Fruit fly (Drosophila melanogaster) whole organism, prepupa: ENCODE data around the gene CG6409.

Experiments used
- CG10631 ChIP-seq: fragments of 200-800 bp; sonication (Bioruptor generic); optimal IDR thresholded peaks from 2 replicates; lab custom pipeline; 2016; ENCODE audit warnings: missing biosample characterization, missing genetic modification characterization
- CG10669 ChIP-seq: fragments of 200-800 bp; sonication (Bioruptor generic); optimal IDR thresholded peaks from 3 replicates; lab custom pipeline; 2018; ENCODE audit warnings: missing biosample characterization, mild to moderate bottlenecking, missing genetic modification characterization, moderate library complexity
- CG11762 ChIP-seq: fragments of 200-800 bp; sonication (Bioruptor generic); optimal IDR thresholded peaks from 3 replicates; lab custom pipeline; 2016; ENCODE audit warnings: missing biosample characterization, missing genetic modification characterization; ENCODE audit not compliant: insufficient read depth
- CG11902 ChIP-seq: fragments of 200-800 bp; sonication (Bioruptor generic); optimal IDR thresholded peaks from 3 replicates; lab custom pipeline; 2016; ENCODE audit warnings: missing biosample characterization, missing genetic modification characterization
- CG1621 ChIP-seq: fragments of 200-800 bp; sonication (Bioruptor generic); optimal IDR thresholded peaks from 3 replicates; lab custom pipeline; 2018; ENCODE audit warnings: missing biosample characterization, mild to moderate bottlenecking, missing genetic modification characterization
- CG3032 ChIP-seq: fragments of 200-800 bp; optimal IDR thresholded peaks from 2 replicates; lab custom pipeline; 2019; ENCODE audit warnings: missing biosample characterization, mild to moderate bottlenecking, missing genetic modification characterization, moderate library complexity
- CG34406 ChIP-seq: fragments of 200-800 bp; sonication (Bioruptor generic); optimal IDR thresholded peaks from 3 replicates; lab custom pipeline; 2016; ENCODE audit warnings: missing biosample characterization, missing genetic modification characterization
- CG4318 ChIP-seq: fragments of 200-800 bp; sonication (Bioruptor generic); optimal IDR thresholded peaks from 3 replicates; lab custom pipeline; 2017; ENCODE audit warnings: missing biosample characterization, mild to moderate bottlenecking, missing genetic modification characterization
- CG6163 ChIP-seq: fragments of 200-800 bp; sonication (Bioruptor generic); IDR thresholded peaks from 3 replicates; pipeline ENCODE4 v1.3.6; 2022; ENCODE audit warnings: missing biosample characterization, missing genetic modification characterization
- CG6276 ChIP-seq: fragments of 200-800 bp; sonication (Bioruptor generic); optimal IDR thresholded peaks from 2 replicates; lab custom pipeline; 2017; ENCODE audit warnings: missing biosample characterization, mild to moderate bottlenecking, missing genetic modification characterization
- CG6854 ChIP-seq: fragments of 200-800 bp; sonication (Bioruptor generic); optimal IDR thresholded peaks from 2 replicates; lab custom pipeline; 2017; ENCODE audit warnings: missing biosample characterization, mild to moderate bottlenecking, missing genetic modification characterization
- CG8119 ChIP-seq: fragments of 200-800 bp; sonication (Bioruptor generic); IDR thresholded peaks from 3 replicates; pipeline ENCODE4 v1.3.6; 2022; ENCODE audit warnings: missing biosample characterization, missing genetic modification characterization
- CG8319 ChIP-seq: fragments of 200-800 bp; sonication (Bioruptor generic); optimal IDR thresholded peaks from 3 replicates; lab custom pipeline; 2016; ENCODE audit warnings: missing biosample characterization, missing genetic modification characterization
- CG8632 ChIP-seq: fragments of 200-800 bp; sonication (Bioruptor generic); optimal IDR thresholded peaks from 3 replicates; lab custom pipeline; 2016; ENCODE audit warnings: missing biosample characterization, missing genetic modification characterization
- Eip75B ChIP-seq: fragments of 200-800 bp; sonication (Bioruptor generic); optimal IDR thresholded peaks from 3 replicates; lab custom pipeline; 2016; ENCODE audit warnings: missing biosample characterization, missing genetic modification characterization
- Eip78C ChIP-seq: fragments of 200-800 bp; sonication (Bioruptor generic); peaks from one replicate; lab custom pipeline; 2016; ENCODE audit warnings: missing biosample characterization, missing genetic modification characterization
- Eip93F ChIP-seq: fragments of 200-800 bp; sonication (Bioruptor generic); optimal IDR thresholded peaks from 2 replicates; lab custom pipeline; 2016; ENCODE audit warnings: missing biosample characterization, mild to moderate bottlenecking, missing genetic modification characterization
- Ets21C ChIP-seq: fragments of 200-800 bp; sonication (Bioruptor generic); optimal IDR thresholded peaks from 3 replicates; lab custom pipeline; 2016; ENCODE audit warnings: missing biosample characterization, missing genetic modification characterization
- Ets96B ChIP-seq: fragments of 200-800 bp; optimal IDR thresholded peaks from 2 replicates; lab custom pipeline; 2019; ENCODE audit warnings: missing biosample characterization, mild to moderate bottlenecking, missing genetic modification characterization, moderate library complexity
- Gug ChIP-seq: fragments of 200-800 bp; sonication (Bioruptor generic); IDR thresholded peaks from 2 replicates; pipeline ENCODE4 v1.3.6; 2022; ENCODE audit warnings: missing biosample characterization, missing genetic modification characterization
- Hr38 ChIP-seq: sonication (Bioruptor generic); optimal IDR thresholded peaks from 2 replicates; lab custom pipeline; 2016; ENCODE audit warnings: missing biosample characterization, missing genetic modification characterization
- Met ChIP-seq: fragments of 200-800 bp; sonication (Bioruptor generic); optimal IDR thresholded peaks from 3 replicates; lab custom pipeline; 2016; ENCODE audit warnings: missing biosample characterization, missing genetic modification characterization
- Smox ChIP-seq: fragments of 200-800 bp; sonication (Bioruptor generic); optimal IDR thresholded peaks from 3 replicates; lab custom pipeline; 2016; ENCODE audit warnings: missing biosample characterization, missing genetic modification characterization
- Sox102F ChIP-seq: fragments of 200-800 bp; sonication (Bioruptor generic); optimal IDR thresholded peaks from 2 replicates; lab custom pipeline; 2016; ENCODE audit warnings: missing biosample characterization, mild to moderate bottlenecking, missing genetic modification characterization
- Sox14 ChIP-seq: fragments of 200-800 bp; sonication (Bioruptor generic); optimal IDR thresholded peaks from 3 replicates; lab custom pipeline; 2016; ENCODE audit warnings: missing biosample characterization, missing genetic modification characterization
- acj6 ChIP-seq: fragments of 200-800 bp; sonication (Bioruptor generic); optimal IDR thresholded peaks from 3 replicates; lab custom pipeline; 2016; ENCODE audit warnings: missing biosample characterization, missing genetic modification characterization
- dsx ChIP-seq: fragments of 200-800 bp; optimal IDR thresholded peaks from 3 replicates; lab custom pipeline; 2019; ENCODE audit warnings: missing biosample characterization, mild to moderate bottlenecking, missing genetic modification characterization, moderate library complexity; ENCODE audit not compliant: poor library complexity, severe bottlenecking
- eg ChIP-seq: fragments of 200-800 bp; sonication (Bioruptor generic); IDR thresholded peaks from 3 replicates; pipeline ENCODE4 v1.3.6; 2022; ENCODE audit warnings: missing biosample characterization, missing genetic modification characterization
- fd59A ChIP-seq: fragments of 200-800 bp; sonication (Bioruptor generic); optimal IDR thresholded peaks from 2 replicates; lab custom pipeline; 2017; ENCODE audit warnings: missing biosample characterization, mild to moderate bottlenecking, missing genetic modification characterization, missing genetic modification reagents
- fd85E ChIP-seq: fragments of 200-800 bp; sonication (Bioruptor generic); optimal IDR thresholded peaks from 3 replicates; lab custom pipeline; 2016; ENCODE audit warnings: missing biosample characterization, missing genetic modification characterization
- fkh ChIP-seq: fragments of 200-800 bp; sonication (Bioruptor generic); optimal IDR thresholded peaks from 3 replicates; lab custom pipeline; 2017; ENCODE audit warnings: missing biosample characterization, mild to moderate bottlenecking, missing genetic modification characterization, moderate library complexity
- lz ChIP-seq: fragments of 200-800 bp; sonication (Bioruptor generic); optimal IDR thresholded peaks from 3 replicates; lab custom pipeline; 2016; ENCODE audit warnings: missing biosample characterization, missing genetic modification characterization
- salr ChIP-seq, 2 experiments: fragments of 200-800 bp; sonication (Bioruptor generic); optimal IDR thresholded peaks; 3 replicates each; lab custom pipeline; 2016 to 2018; ENCODE audit warnings: missing biosample characterization in 2 of 2, missing genetic modification characterization in 2 of 2, mild to moderate bottlenecking in 1 of 2
- spab ChIP-seq: fragments of 200-800 bp; sonication (Bioruptor generic); optimal IDR thresholded peaks from 2 replicates; lab custom pipeline; 2017; ENCODE audit warnings: missing biosample characterization, mild to moderate bottlenecking, missing genetic modification characterization, missing genetic modification reagents
- ss ChIP-seq, 2 experiments: fragments of 200-800 bp; sonication (Bioruptor generic); optimal IDR thresholded peaks; 2 replicates in 1 of 2; 3 replicates in 1 of 2; lab custom pipeline; 2017 to 2018; ENCODE audit warnings: mild to moderate bottlenecking in 2 of 2, missing biosample characterization in 2 of 2, missing genetic modification characterization in 2 of 2, moderate library complexity in 1 of 2
- topi ChIP-seq: fragments of 200-800 bp; sonication (Bioruptor generic); optimal IDR thresholded peaks from 3 replicates; lab custom pipeline; 2016; ENCODE audit warnings: missing biosample characterization, missing genetic modification characterization
- vri ChIP-seq: fragments of 200-800 bp; sonication (Bioruptor generic); optimal IDR thresholded peaks from 3 replicates; lab custom pipeline; 2016; ENCODE audit warnings: missing biosample characterization, mild to moderate bottlenecking, missing genetic modification characterization

The CG6409 gene

dm6 chr3L:10863925-10864324 lies 18.3 kb downstream of the CG6409 start:
- no peak for TF ChIP-seq Hr38
- peak; percentile 48 for TF ChIP-seq vri (GFP tag; lab: Kevin White, UChicago)

- TF ChIP-seq Eip78C (GFP tag; lab: Kevin White, UChicago) (peak; percentile 36), vri (GFP tag; lab: Kevin White, UChicago) (peak; percentile 19), fkh (GFP tag; lab: Kevin White, UChicago) (peak; percentile 42), CG11902 (GFP tag; lab: Kevin White, UChicago) (no peak)
Measured at dm6 chr3L:10862544-10863474, 19.4 kb downstream of the CG6409 start.

DNA sequence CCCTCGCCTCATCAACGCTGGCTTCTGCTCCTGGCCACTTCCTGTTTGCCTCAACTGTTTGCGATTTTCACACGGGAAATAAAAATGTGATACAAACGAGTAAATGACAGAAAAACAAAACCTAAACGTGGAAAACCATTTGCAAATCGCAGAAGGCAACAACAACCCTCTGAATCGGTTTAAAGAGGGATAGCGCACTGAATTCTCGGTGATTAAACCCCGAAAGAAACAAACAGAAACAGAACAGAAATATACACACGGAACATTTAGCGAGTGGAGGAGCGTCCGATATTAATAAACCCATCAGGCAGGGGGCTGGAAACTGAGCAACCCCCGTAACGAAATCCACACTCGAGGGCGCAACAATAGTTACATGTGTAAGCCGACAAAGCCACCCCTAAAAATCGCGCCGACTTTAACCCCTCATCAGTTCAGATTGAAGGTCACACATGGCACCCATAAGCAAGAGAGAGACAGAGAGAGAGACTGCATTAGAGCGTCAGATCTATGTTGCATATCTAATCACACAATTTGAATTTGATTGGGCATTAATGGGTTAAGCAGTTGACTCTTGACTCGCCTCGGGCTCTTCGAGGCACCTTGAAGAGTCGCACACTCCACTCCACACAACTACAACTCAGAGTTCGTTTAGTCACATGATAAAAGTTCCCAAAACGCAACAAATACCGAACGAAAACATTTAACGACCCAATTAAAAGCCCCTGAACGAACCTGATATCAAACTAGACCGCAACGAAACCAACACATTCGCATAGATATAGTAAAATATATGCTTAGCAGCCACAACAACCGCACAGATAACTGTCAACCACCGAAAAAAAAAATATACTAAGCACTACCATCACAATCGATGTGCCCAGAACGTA lies 20.3 kb downstream of the CG6409 start:
- TF ChIP-seq CG3032 (tag; lab: Kevin White, UChicago) (no peak), eg (GFP tag; lab: Robert Waterston, UW) (no peak), CG11762 (GFP tag; lab: Kevin White, UChicago) (no peak), CG8319 (GFP tag; lab: Kevin White, UChicago) (no peak)

- TF ChIP-seq CG6854 (GFP tag; lab: Kevin White, UChicago) (no peak), Gug (GFP tag; lab: Robert Waterston, UW) (no peak), fkh (GFP tag; lab: Kevin White, UChicago) (peak; percentile 52), Eip78C (GFP tag; lab: Kevin White, UChicago) (peak; percentile 23)
Measured at dm6 chr3L:10860042-10860643, 22.0 kb downstream of the CG6409 start.

DNA sequence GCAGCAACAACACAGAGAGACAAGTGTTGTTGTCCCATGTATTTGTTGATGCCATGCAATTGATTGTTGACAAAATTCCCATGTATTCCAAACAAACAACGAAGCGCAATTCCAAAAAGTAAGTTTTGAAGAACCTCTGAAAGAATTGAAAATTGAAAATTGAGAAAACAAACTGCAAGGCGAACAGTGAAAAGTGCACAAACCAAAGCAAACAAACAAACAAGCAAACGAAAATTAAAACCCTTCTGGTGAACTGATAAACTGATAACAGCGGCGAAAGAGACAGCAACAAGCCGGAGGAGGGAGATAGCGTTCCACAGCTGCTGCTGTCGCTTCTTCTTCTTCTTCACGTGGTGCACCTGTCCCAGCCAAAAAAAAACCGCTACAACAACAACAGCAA lies 23.6 kb downstream of the CG6409 start:
- TF ChIP-seq Ets21C, result no peak
- no peak for TF ChIP-seq Sox102F (GFP tag; lab: Kevin White, UChicago)
- TF ChIP-seq Eip93F, result no peak
- TF ChIP-seq Met (GFP tag; lab: Kevin White, UChicago), result no peak
- TF ChIP-seq spab (GFP tag; lab: Kevin White, UChicago), result no peak
- TF ChIP-seq acj6 (GFP tag; lab: Kevin White, UChicago), result no peak
- no peak for TF ChIP-seq Smox
- no peak for TF ChIP-seq salr (GFP tag; optimal IDR thresholded peaks at IDR 0.05; lab: Kevin White, UChicago)
- TF ChIP-seq CG6854 (GFP tag; lab: Kevin White, UChicago), result no peak
- no peak for TF ChIP-seq fd59A
- TF ChIP-seq eg (GFP tag; lab: Robert Waterston, UW), result no peak
- TF ChIP-seq CG10669 (GFP tag; lab: Kevin White, UChicago), result no peak
- no peak for TF ChIP-seq CG3032 (tag; lab: Kevin White, UChicago)
- TF ChIP-seq Eip75B, result no peak
- no peak for TF ChIP-seq Sox14 (GFP tag; lab: Kevin White, UChicago)
- TF ChIP-seq vri (GFP tag; lab: Kevin White, UChicago), result peak; percentile 9
- no peak for TF ChIP-seq dsx
- no peak for TF ChIP-seq fd85E (GFP tag; lab: Kevin White, UChicago)
- TF ChIP-seq fkh (GFP tag; lab: Kevin White, UChicago), result peak; percentile 86
- TF ChIP-seq CG8119 (GFP tag; lab: Robert Waterston, UW), result no peak
- TF ChIP-seq CG6163 (GFP tag; lab: Robert Waterston, UW), result 0 out of 3 replicates have a peak, but pooled peaks have one; percentile 12
- TF ChIP-seq CG1621, result no peak
- TF ChIP-seq Eip78C (GFP tag; lab: Kevin White, UChicago), result no peak
- TF ChIP-seq Ets96B (tag; lab: Kevin White, UChicago), result no peak
- TF ChIP-seq CG34406 (GFP tag; lab: Kevin White, UChicago), result peak; percentile 5
- TF ChIP-seq CG10631 (GFP tag; lab: Kevin White, UChicago), result no peak
- TF ChIP-seq topi (GFP tag; lab: Kevin White, UChicago), result no peak
- TF ChIP-seq lz (GFP tag; lab: Kevin White, UChicago), result no peak
- TF ChIP-seq CG6276 (GFP tag; lab: Kevin White, UChicago), result no peak
- no peak for TF ChIP-seq CG8632 (GFP tag; lab: Kevin White, UChicago)
- TF ChIP-seq ss (GFP tag; optimal IDR thresholded peaks at IDR 0.05; lab: Kevin White, UChicago), result no peak
- TF ChIP-seq CG4318 (GFP tag; lab: Kevin White, UChicago), result no peak
- no peak for TF ChIP-seq CG8319 (GFP tag; lab: Kevin White, UChicago)
